Worm (Caenorhabditis elegans) whole organism, young adult: Measurements from ENCODE around the gene T12G3.2.

Source experiments
- B0019.2 ChIP-seq: fragments of 200-800 bp; sonication (Bioruptor generic); conservative IDR thresholded peaks from 2 replicates; pipeline ENCODE4 v1.3.6; 2022; ENCODE audit warnings: missing genetic modification reagents, missing genetic modification characterization, missing compliant biosample characterization
- B0336.3 ChIP-seq: fragments of 200-800 bp; sonication (Bioruptor generic); IDR thresholded peaks from 2 replicates; pipeline ENCODE4 v1.3.6; 2022; ENCODE audit warnings: missing genetic modification characterization, missing compliant biosample characterization
- D2030.7 ChIP-seq: fragments of 200-800 bp; sonication (Bioruptor generic); IDR thresholded peaks from 2 replicates; pipeline ENCODE4 v1.3.6; 2022; ENCODE audit warnings: missing genetic modification reagents, missing genetic modification characterization, missing compliant biosample characterization
- F33H1.4 ChIP-seq: fragments of 200-800 bp; sonication (Bioruptor generic); IDR thresholded peaks from 2 replicates; pipeline ENCODE4 v1.3.6; 2022; ENCODE audit warnings: missing genetic modification reagents, missing genetic modification characterization, missing compliant biosample characterization
- K11D2.4 ChIP-seq: fragments of 200-800 bp; sonication (Bioruptor generic); IDR thresholded peaks from 2 replicates; pipeline ENCODE4 v1.3.6; 2022; ENCODE audit warnings: missing genetic modification reagents, missing genetic modification characterization, missing compliant biosample characterization
- K12H6.12 ChIP-seq: fragments of 200-800 bp; sonication (Bioruptor generic); optimal IDR thresholded peaks from 2 replicates; lab custom pipeline; 2018; ENCODE audit warnings: mild to moderate bottlenecking, missing genetic modification characterization, missing compliant biosample characterization
- T07F8.4 ChIP-seq: sonication (generic microtip); optimal IDR thresholded peaks from 2 replicates; lab custom pipeline; 2016; ENCODE audit warnings: mild to moderate bottlenecking, missing genetic modification characterization, moderate library complexity, missing compliant biosample characterization
- T26A5.8 ChIP-seq: sonication (generic microtip); optimal IDR thresholded peaks from 2 replicates; lab custom pipeline; 2016; ENCODE audit warnings: missing genetic modification characterization, missing compliant biosample characterization
- Y67H2A.10 ChIP-seq: fragments of 200-800 bp; sonication (Bioruptor generic); conservative IDR thresholded peaks from 2 replicates; pipeline ENCODE4 v1.3.6; 2022; ENCODE audit warnings: missing genetic modification reagents, missing genetic modification characterization, missing compliant biosample characterization
- Y79H2A.3 ChIP-seq: fragments of 200-800 bp; sonication (Bioruptor generic); conservative IDR thresholded peaks from 2 replicates; pipeline ENCODE4 v1.3.6; 2022; ENCODE audit warnings: missing genetic modification reagents, missing genetic modification characterization, missing compliant biosample characterization
- Y95B8A.8 ChIP-seq: fragments of 200-800 bp; sonication (Bioruptor generic); IDR thresholded peaks from 2 replicates; pipeline ENCODE4 v1.3.6; 2022; ENCODE audit warnings: missing genetic modification reagents, missing genetic modification characterization, missing compliant biosample characterization
- ZK185.1 ChIP-seq: sonication (generic microtip); optimal IDR thresholded peaks from 2 replicates; lab custom pipeline; 2016; ENCODE audit warnings: mild to moderate bottlenecking, missing genetic modification characterization, missing compliant biosample characterization; ENCODE audit not compliant: poor library complexity, severe bottlenecking
- atf-7 ChIP-seq: sonication (generic microtip); optimal IDR thresholded peaks from 2 replicates; lab custom pipeline; 2017; ENCODE audit warnings: mild to moderate bottlenecking, missing genetic modification characterization, missing compliant biosample characterization
- athp-1 ChIP-seq: sonication (generic microtip); optimal IDR thresholded peaks from 2 replicates; lab custom pipeline; 2017; ENCODE audit warnings: mild to moderate bottlenecking, missing genetic modification characterization, missing compliant biosample characterization
- attf-5 ChIP-seq: fragments of 200-800 bp; sonication (Bioruptor generic); optimal IDR thresholded peaks from 2 replicates; lab custom pipeline; 2018; ENCODE audit warnings: mild to moderate bottlenecking, missing genetic modification characterization, missing compliant biosample characterization
- ccch-3 ChIP-seq: fragments of 200-800 bp; sonication (Bioruptor generic); optimal IDR thresholded peaks from 2 replicates; lab custom pipeline; 2018; ENCODE audit warnings: mild to moderate bottlenecking, missing genetic modification characterization, missing compliant biosample characterization
- ceh-79 ChIP-seq: sonication (generic microtip); optimal IDR thresholded peaks from 2 replicates; lab custom pipeline; 2017; ENCODE audit warnings: mild to moderate bottlenecking, missing genetic modification characterization, missing compliant biosample characterization
- ceh-91 ChIP-seq: fragments of 200-800 bp; sonication (Bioruptor generic); IDR thresholded peaks from 2 replicates; pipeline ENCODE4 v1.3.6; 2022; ENCODE audit warnings: missing genetic modification reagents, missing genetic modification characterization, missing compliant biosample characterization
- dpl-1 ChIP-seq: fragments of 150-350 bp; optimal IDR thresholded peaks from 2 replicates; lab custom pipeline; 2014; ENCODE audit warnings: missing biosample characterization, missing genetic modification reagents, missing genetic modification characterization
- efl-1 ChIP-seq: fragments of 150-350 bp; optimal IDR thresholded peaks from 2 replicates; lab custom pipeline; 2014; ENCODE audit warnings: missing biosample characterization, missing genetic modification reagents, missing genetic modification characterization
- hlh-12 ChIP-seq: sonication (generic microtip); optimal IDR thresholded peaks from 2 replicates; lab custom pipeline; 2016; ENCODE audit warnings: missing genetic modification characterization, missing compliant biosample characterization
- hlh-26 ChIP-seq: fragments of 200-800 bp; sonication (Bioruptor generic); conservative IDR thresholded peaks from 2 replicates; pipeline ENCODE4 v1.3.6; 2022; ENCODE audit warnings: missing genetic modification reagents, missing genetic modification characterization, missing compliant biosample characterization
- hrde-1 ChIP-seq: sonication (generic microtip); optimal IDR thresholded peaks from 2 replicates; lab custom pipeline; 2016; ENCODE audit warnings: missing genetic modification characterization, mild to moderate bottlenecking, missing compliant biosample characterization, moderate library complexity, missing genotype, missing genetic modification reagents, borderline replicate concordance
- lin-35 ChIP-seq, 3 experiments: fragments of 150-350 bp in 2 of 3; sonication (generic microtip) in 1 of 3; optimal IDR thresholded peaks; 2 replicates each; lab custom pipeline; 2014 to 2018; ENCODE audit warnings: missing biosample characterization in 3 of 3, missing genetic modification characterization in 3 of 3, missing genetic modification reagents in 3 of 3
- lsl-1 ChIP-seq: fragments of 200-800 bp; sonication (Bioruptor generic); optimal IDR thresholded peaks from 2 replicates; lab custom pipeline; 2018; ENCODE audit warnings: mild to moderate bottlenecking, missing genetic modification characterization, moderate library complexity, missing compliant biosample characterization
- madf-6 ChIP-seq: fragments of 200-800 bp; sonication (Bioruptor generic); IDR thresholded peaks from 2 replicates; pipeline ENCODE4 v1.3.6; 2022; ENCODE audit warnings: missing genetic modification reagents, missing genetic modification characterization, missing compliant biosample characterization
- madf-8 ChIP-seq: fragments of 200-800 bp; sonication (Bioruptor generic); conservative IDR thresholded peaks from 2 replicates; pipeline ENCODE4 v1.3.6; 2022; ENCODE audit warnings: missing genetic modification reagents, missing genetic modification characterization, missing compliant biosample characterization
- mes-4 ChIP-seq: sonication (generic microtip); optimal IDR thresholded peaks from 2 replicates; lab custom pipeline; 2016; ENCODE audit warnings: missing genotype, missing genetic modification characterization, missing compliant biosample characterization
- nfya-1 ChIP-seq: sonication (generic microtip); optimal IDR thresholded peaks from 2 replicates; lab custom pipeline; 2017; ENCODE audit warnings: antibody characterized with exemption, missing compliant biosample characterization, missing genetic modification characterization, borderline replicate concordance; ENCODE audit not compliant: insufficient read depth
- nfya-2 ChIP-seq: fragments of 200-800 bp; sonication (Bioruptor generic); IDR thresholded peaks from 2 replicates; pipeline ENCODE4 v1.3.6; 2022; ENCODE audit warnings: missing genetic modification reagents, missing genetic modification characterization, missing compliant biosample characterization
- nhr-80 ChIP-seq: sonication (generic microtip); optimal IDR thresholded peaks from 2 replicates; lab custom pipeline; 2016; ENCODE audit warnings: missing genetic modification characterization, missing compliant biosample characterization
- rec-8 ChIP-seq, 2 experiments: sonication (generic microtip); optimal IDR thresholded peaks; 2 replicates each; lab custom pipeline; 2016; ENCODE audit warnings: mild to moderate bottlenecking in 2 of 2, missing genetic modification characterization in 2 of 2, missing genetic modification reagents in 2 of 2, missing genotype in 2 of 2, missing biosample characterization in 1 of 2, missing compliant biosample characterization in 1 of 2, moderate library complexity in 1 of 2
- snpc-1.1 ChIP-seq: sonication (generic microtip); optimal IDR thresholded peaks from 2 replicates; lab custom pipeline; 2017; ENCODE audit warnings: missing genetic modification characterization, mild to moderate bottlenecking, missing compliant biosample characterization, antibody characterized with exemption, moderate library complexity, missing genotype, missing genetic modification reagents; ENCODE audit not compliant: insufficient read depth
- snpc-1.3 ChIP-seq: sonication (generic microtip); optimal IDR thresholded peaks from 2 replicates; lab custom pipeline; 2017; ENCODE audit warnings: missing genetic modification characterization, mild to moderate bottlenecking, missing compliant biosample characterization, antibody characterized with exemption, moderate library complexity, missing genotype, missing genetic modification reagents; ENCODE audit not compliant: insufficient read depth
- somi-1 ChIP-seq: fragments of 200-800 bp; sonication (Bioruptor generic); optimal IDR thresholded peaks from 2 replicates; lab custom pipeline; 2018; ENCODE audit warnings: mild to moderate bottlenecking, missing genetic modification characterization, missing compliant biosample characterization
- xnd-1 ChIP-seq: sonication (generic microtip); optimal IDR thresholded peaks from 2 replicates; lab custom pipeline; 2016; ENCODE audit warnings: missing genotype, missing genetic modification reagents, missing genetic modification characterization, missing compliant biosample characterization
- ztf-18 ChIP-seq: sonication (generic microtip); optimal IDR thresholded peaks from 2 replicates; lab custom pipeline; 2016; ENCODE audit warnings: missing genotype, mild to moderate bottlenecking, missing genetic modification characterization, missing compliant biosample characterization
- ztf-26 ChIP-seq: sonication (generic microtip); optimal IDR thresholded peaks from 2 replicates; lab custom pipeline; 2017; ENCODE audit warnings: missing genetic modification characterization, missing compliant biosample characterization

The T12G3.2 gene

ce11 chrIV:12056603-12057002 is 9.8 kb upstream of the T12G3.2 start, which contains the start of gene K08E4.2:
K08E4.2 (minus strand) TSS chrIV:12056656.
- TF ChIP-seq B0336.3 (GFP tag; lab: Robert Waterston, UW): no peak
- no peak for TF ChIP-seq hlh-12 (tag; lab: Kevin White, UChicago)
- no peak for TF ChIP-seq ztf-18 (tag; lab: Kevin White, UChicago)
- TF ChIP-seq madf-6 (GFP tag; lab: Robert Waterston, UW): peak; percentile 57; the same call in 1 of the 2 replicates
- TF ChIP-seq madf-8: 0 out of 2 replicates have a peak, but pooled peaks have one; percentile 18
- no peak for TF ChIP-seq K12H6.12 (tag; lab: Kevin White, UChicago)
- no peak for TF ChIP-seq nfya-1 (tag; lab: Kevin White, UChicago)
- no peak for TF ChIP-seq K11D2.4 (GFP tag; lab: Robert Waterston, UW)
- peak; percentile 58 for TF ChIP-seq efl-1 (GFP tag; lab: Kevin White, UChicago)
- TF ChIP-seq ceh-91: 0 out of 2 replicates have a peak, but pooled peaks have one; percentile 8
- TF ChIP-seq xnd-1: peak; percentile 28
- TF ChIP-seq, all 124 proteins: peak for 5

- TF ChIP-seq ceh-79 (tag; lab: Kevin White, UChicago) (no peak), nfya-2 (GFP tag; lab: Robert Waterston, UW) (no peak), hlh-26 (GFP tag; lab: Robert Waterston, UW) (no peak)
Observed at ce11 chrIV:12052461-12052860, 5.7 kb upstream of the T12G3.2 start.

ce11 chrIV:12051049-12051792 is 4.5 kb upstream of the T12G3.2 start, which contains the start of the genes bre-5 and spt-5:
bre-5 (minus strand) TSS chrIV:12051215.
spt-5 (plus strand) TSS chrIV:12051491.
- TF ChIP-seq madf-6 (GFP tag; lab: Robert Waterston, UW): peak; percentile 37; the same call in 1 of the 2 replicates
- TF ChIP-seq dpl-1 (GFP tag; lab: Kevin White, UChicago): peak; percentile 10
- no peak for TF ChIP-seq hlh-26 (GFP tag; lab: Robert Waterston, UW)

DNA sequence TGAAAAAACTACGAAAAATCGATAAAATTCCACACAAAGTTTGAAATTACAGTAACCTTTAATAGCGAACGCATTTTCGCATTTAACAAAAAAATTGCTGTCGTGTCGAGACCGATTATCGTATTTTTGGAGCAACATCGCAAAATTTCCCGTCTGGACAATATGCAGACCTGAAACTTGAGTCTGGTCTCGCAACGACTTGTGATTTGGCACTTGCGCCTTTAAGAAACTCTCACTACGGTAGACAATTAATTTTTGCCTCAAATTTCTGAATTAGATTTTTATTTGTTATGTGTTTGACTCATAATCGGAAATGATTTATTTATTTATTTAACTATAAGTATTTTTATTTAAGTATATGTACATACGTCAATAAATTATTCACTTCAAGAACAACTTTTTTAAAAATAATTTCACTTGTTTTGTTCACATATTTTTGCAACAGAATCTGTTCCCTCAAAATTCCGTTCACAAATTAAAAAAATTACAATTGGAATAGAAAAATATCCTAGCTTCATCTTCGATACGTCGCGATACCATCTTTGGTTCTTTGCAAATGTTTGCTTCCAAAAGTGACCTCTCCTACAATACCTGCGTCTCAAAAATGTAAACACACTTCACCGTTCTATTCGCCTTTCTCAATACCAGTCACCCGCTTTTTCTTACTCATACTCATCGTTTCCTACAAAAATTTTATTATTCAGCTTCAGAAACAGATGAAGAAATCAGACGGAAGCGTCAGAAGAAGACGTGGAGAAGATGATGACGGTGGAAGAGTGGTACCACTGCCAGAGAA is 983 bp upstream of the T12G3.2 start, which contains the start of gene T12G3.4:
Gene T12G3.4 (plus strand): TSS at position 705 of the 796 bp plus-strand sequence.
- TF ChIP-seq athp-1 (tag; lab: Kevin White, UChicago) (no peak), rec-8 (tag; optimal IDR thresholded peaks at IDR 0.05; lab: Kevin White, UChicago) (no peak), mes-4 (no peak), D2030.7 (GFP tag; lab: Robert Waterston, UW) (no peak), lin-35 (GFP tag; optimal IDR thresholded peaks at IDR 0.05; lab: Kevin White, UChicago) (no peak), T26A5.8 (tag; lab: Kevin White, UChicago) (no peak), F33H1.4 (peak; percentile 72), ztf-26 (tag; lab: Kevin White, UChicago) (no peak), somi-1 (GFP tag; lab: Kevin White, UChicago) (no peak), Y79H2A.3 (GFP tag; lab: Robert Waterston, UW) (no peak), atf-7 (tag; lab: Kevin White, UChicago) (no peak), snpc-1.3 (no peak), lsl-1 (GFP tag; lab: Kevin White, UChicago) (peak; percentile 58), B0019.2 (no peak), madf-6 (GFP tag; lab: Robert Waterston, UW) (peak; percentile 88), ZK185.1 (tag; lab: Kevin White, UChicago) (no peak), Y67H2A.10 (no peak), hrde-1 (tag; lab: Kevin White, UChicago) (no peak), nhr-80 (tag; lab: Kevin White, UChicago) (no peak), ceh-79 (tag; lab: Kevin White, UChicago) (no peak), attf-5 (GFP tag; lab: Kevin White, UChicago) (no peak), snpc-1.1 (no peak), madf-8 (peak; percentile 86), ceh-91 (peak; percentile 64; the same call in 1 of the 2 replicates), ccch-3 (GFP tag; lab: Kevin White, UChicago) (no peak), T07F8.4 (tag; lab: Kevin White, UChicago) (no peak), Y95B8A.8 (GFP tag; lab: Robert Waterston, UW) (no peak)
